Worm (Caenorhabditis elegans) whole organism, mixed stage, embryonic: Measurements from ENCODE around the gene C14C11.4.
A peak's percentile ranks its signal among the peaks of the same experiment; 100 is the strongest.

ENCODE experiments used
- bed-3 ChIP-seq: fragments of 200-800 bp; sonication (Bioruptor generic); optimal IDR thresholded peaks from 3 replicates; lab custom pipeline; 2018; ENCODE audit warnings: mild to moderate bottlenecking, missing genetic modification characterization, moderate library complexity, missing compliant biosample characterization
- blmp-1 ChIP-seq: fragments of 150-350 bp; optimal IDR thresholded peaks from 2 replicates; lab custom pipeline; 2014; ENCODE audit warnings: missing biosample characterization, missing genetic modification characterization
- ceh-43 ChIP-seq: fragments of 200-800 bp; sonication (Bioruptor generic); optimal IDR thresholded peaks from 2 replicates; lab custom pipeline; 2018; ENCODE audit warnings: mild to moderate bottlenecking, missing genetic modification characterization, moderate library complexity, missing compliant biosample characterization
- ces-1 ChIP-seq: fragments of 150-350 bp; optimal IDR thresholded peaks from 2 replicates; lab custom pipeline; 2014; ENCODE audit warnings: missing biosample characterization, missing genetic modification reagents, missing genetic modification characterization
- cnd-1 ChIP-seq: fragments of 200-800 bp; sonication (Bioruptor generic); optimal IDR thresholded peaks from 2 replicates; lab custom pipeline; 2018; ENCODE audit warnings: mild to moderate bottlenecking, missing genetic modification characterization, missing compliant biosample characterization
- drap-1 ChIP-seq: fragments of 200-800 bp; sonication (Bioruptor generic); optimal IDR thresholded peaks from 3 replicates; lab custom pipeline; 2018; ENCODE audit warnings: mild to moderate bottlenecking, missing genetic modification characterization, missing compliant biosample characterization
- elt-1 ChIP-seq: sonication (generic microtip); optimal IDR thresholded peaks from 2 replicates; lab custom pipeline; 2017; ENCODE audit warnings: missing genetic modification characterization, mild to moderate bottlenecking, missing compliant biosample characterization, antibody characterized with exemption, moderate library complexity, borderline replicate concordance; ENCODE audit not compliant: insufficient read depth
- elt-3 ChIP-seq: fragments of 150-350 bp; optimal IDR thresholded peaks from 2 replicates; lab custom pipeline; 2014; ENCODE audit warnings: missing biosample characterization, missing genetic modification characterization
- flh-1 ChIP-seq: fragments of 200-800 bp; sonication (Bioruptor generic); optimal IDR thresholded peaks from 2 replicates; lab custom pipeline; 2018; ENCODE audit warnings: mild to moderate bottlenecking, missing genetic modification characterization, moderate library complexity, missing compliant biosample characterization
- ham-2 ChIP-seq: fragments of 200-800 bp; sonication (Bioruptor generic); optimal IDR thresholded peaks from 2 replicates; lab custom pipeline; 2018; ENCODE audit warnings: mild to moderate bottlenecking, missing genetic modification characterization, missing compliant biosample characterization
- hlh-1 ChIP-seq: fragments of 150-350 bp; optimal IDR thresholded peaks from 2 replicates; lab custom pipeline; 2014; ENCODE audit warnings: missing biosample characterization, missing genetic modification reagents, missing genetic modification characterization
- lin-32 ChIP-seq: fragments of 200-800 bp; sonication (Bioruptor generic); optimal IDR thresholded peaks from 2 replicates; lab custom pipeline; 2018; ENCODE audit warnings: mild to moderate bottlenecking, missing genetic modification characterization, missing compliant biosample characterization
- lsy-2 ChIP-seq: fragments of 150-350 bp; optimal IDR thresholded peaks from 2 replicates; lab custom pipeline; 2014; ENCODE audit warnings: missing biosample characterization, missing genetic modification characterization
- mep-1 ChIP-seq: fragments of 150-350 bp; optimal IDR thresholded peaks from 2 replicates; lab custom pipeline; 2017; ENCODE audit warnings: missing biosample characterization, missing genetic modification reagents, missing genetic modification characterization, inconsistent platforms
- nhr-237 ChIP-seq: fragments of 150-350 bp; optimal IDR thresholded peaks from 2 replicates; lab custom pipeline; 2014; ENCODE audit warnings: missing biosample characterization, missing genetic modification characterization
- nhr-76 ChIP-seq: sonication (generic microtip); optimal IDR thresholded peaks from 2 replicates; lab custom pipeline; 2017; ENCODE audit warnings: missing biosample characterization, missing genetic modification characterization
- pha-4 ChIP-seq: fragments of 150-350 bp; optimal IDR thresholded peaks from 2 replicates; lab custom pipeline; 2018; ENCODE audit warnings: missing biosample characterization, missing genetic modification reagents, missing genetic modification characterization
- sem-2 ChIP-seq: fragments of 200-800 bp; sonication (Bioruptor generic); optimal IDR thresholded peaks from 2 replicates; lab custom pipeline; 2018; ENCODE audit warnings: mild to moderate bottlenecking, missing genetic modification characterization, missing compliant biosample characterization
- snpc-4 ChIP-seq: fragments of 150-350 bp; optimal IDR thresholded peaks from 2 replicates; lab custom pipeline; 2014; ENCODE audit warnings: missing biosample characterization, missing genetic modification characterization
- sptf-1 ChIP-seq: sonication (generic microtip); optimal IDR thresholded peaks from 2 replicates; lab custom pipeline; 2017; ENCODE audit warnings: mild to moderate bottlenecking, missing genetic modification characterization, moderate library complexity, missing compliant biosample characterization
- unc-39 ChIP-seq: fragments of 150-350 bp; optimal IDR thresholded peaks from 2 replicates; lab custom pipeline; 2014; ENCODE audit warnings: missing biosample characterization, missing genetic modification characterization
- zip-8 ChIP-seq: fragments of 150-350 bp; optimal IDR thresholded peaks from 2 replicates; lab custom pipeline; 2014; ENCODE audit warnings: missing biosample characterization, missing genetic modification characterization

C14C11.4 gene

DNA sequence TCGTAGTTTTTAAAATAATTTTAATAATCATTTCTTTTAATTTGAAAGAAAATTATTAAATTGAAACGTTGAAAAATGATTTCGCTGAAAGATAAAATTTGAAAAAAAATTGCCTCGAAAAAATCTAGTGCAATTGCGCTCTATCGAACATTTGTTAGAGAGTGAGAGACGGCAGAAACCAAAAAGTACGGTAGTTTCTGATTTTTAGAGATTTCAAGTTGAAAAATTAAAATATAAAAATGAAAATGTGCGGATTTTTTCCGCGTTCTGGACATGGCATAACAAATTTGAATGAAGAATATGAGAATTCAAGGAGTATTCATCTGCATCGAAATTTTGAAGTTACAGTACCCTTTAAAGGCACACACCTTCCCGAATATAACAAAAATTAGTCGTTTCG is 28.0 kb upstream of the C14C11.4 start:
- TF ChIP-seq lsy-2 (tag; lab: Kevin White, UChicago) (peak; percentile 52), drap-1 (no peak), cnd-1 (no peak), mep-1 (tag; lab: Kevin White, UChicago) (peak; percentile 10), blmp-1 (tag; lab: Kevin White, UChicago) (no peak)

DNA sequence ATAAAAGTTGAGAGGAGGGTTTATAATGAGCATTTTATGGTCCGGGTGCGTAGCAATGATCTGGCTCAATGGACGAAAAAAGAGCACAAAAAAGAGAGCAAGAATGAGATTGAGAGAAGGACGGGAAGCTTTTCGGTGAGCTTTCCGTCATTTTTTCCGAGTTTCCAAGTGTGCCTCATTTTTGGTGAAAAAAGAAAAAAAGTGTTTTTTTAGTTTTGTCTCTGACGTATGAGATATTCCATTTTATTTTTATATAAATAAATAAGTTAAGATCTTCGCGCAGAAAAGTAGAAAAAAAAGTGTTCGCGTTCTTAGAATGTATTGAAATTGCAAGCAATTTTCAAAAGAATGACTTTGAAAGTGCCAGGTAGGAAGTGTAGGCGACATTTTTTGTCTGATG is 27.4 kb upstream of the C14C11.4 start, which contains the start of gene memb-2:
Gene memb-2, minus strand, starts transcription at position 101 of the 400 bp plus-strand sequence.
- TF ChIP-seq lin-32 (GFP tag; lab: Kevin White, UChicago) (no peak), flh-1 (GFP tag; lab: Kevin White, UChicago) (no peak), hlh-1 (tag; lab: Kevin White, UChicago) (no peak), snpc-4 (no peak), nhr-237 (tag; lab: Kevin White, UChicago) (no peak), sem-2 (no peak)

DNA sequence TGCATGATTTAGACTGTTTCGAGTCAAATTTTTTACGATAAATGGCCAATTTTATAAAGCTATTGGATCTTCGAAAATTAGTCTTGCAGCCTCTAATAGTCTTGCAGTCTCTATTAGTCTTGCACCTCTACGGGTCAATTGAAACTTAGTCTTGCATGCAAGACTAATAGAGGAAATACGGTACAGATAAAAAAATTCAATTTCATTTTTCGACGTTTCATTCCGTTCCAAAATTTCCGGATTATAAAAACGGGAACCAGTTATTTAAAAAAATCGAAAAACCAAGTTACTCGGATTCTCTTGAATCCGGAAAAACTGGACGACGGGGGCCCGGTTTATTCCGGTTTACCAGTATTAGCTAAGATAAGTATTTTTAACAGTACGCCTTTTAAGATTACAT is 26.0 kb upstream of the C14C11.4 start, which contains the start of gene M03E7.1:
Gene M03E7.1, plus strand, starts transcription at position 301 of the 400 bp plus-strand sequence.
- TF ChIP-seq mep-1 (tag; lab: Kevin White, UChicago) (no peak), sem-2 (no peak)

DNA sequence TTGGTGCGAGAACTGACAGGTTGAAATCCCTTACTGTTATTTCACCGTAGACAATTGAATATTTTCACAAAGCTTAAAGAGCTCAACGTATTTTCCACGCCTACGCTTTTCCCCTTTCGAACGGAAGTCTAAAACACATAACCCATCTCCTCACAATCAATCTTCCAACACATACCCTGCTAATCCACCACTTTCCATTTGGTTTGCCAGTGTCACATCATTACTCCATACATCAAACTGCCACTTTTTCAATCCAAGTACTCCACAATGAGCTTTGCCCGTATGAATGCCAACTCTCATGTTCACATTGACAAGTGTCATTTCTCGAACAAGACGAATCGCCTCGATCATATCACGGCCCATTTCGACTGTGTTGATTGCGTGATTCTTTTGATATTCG is 19.4 kb upstream of the C14C11.4 start:
- TF ChIP-seq nhr-237 (tag; lab: Kevin White, UChicago) (no peak), elt-3 (tag; lab: Kevin White, UChicago) (no peak)

DNA sequence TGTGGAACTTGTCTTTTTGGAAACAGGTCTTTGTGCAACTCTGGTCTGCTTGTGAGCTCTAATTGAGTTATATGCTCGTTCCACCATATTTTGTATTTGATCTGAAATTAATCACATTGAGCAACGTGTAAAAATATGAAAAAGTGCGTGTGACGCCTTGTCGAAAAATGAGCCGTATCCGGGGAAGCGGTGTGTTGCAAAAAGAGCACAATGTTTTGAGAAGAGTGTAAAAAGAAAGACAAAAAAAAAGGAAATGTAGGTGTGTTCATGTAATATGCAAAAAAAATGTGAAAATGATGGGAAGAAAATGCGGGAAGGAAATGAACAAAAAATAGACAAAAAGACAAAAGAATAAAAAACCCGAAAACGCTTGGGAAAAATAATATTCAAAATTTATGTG is 16.6 kb upstream of the C14C11.4 start, which contains the start of gene acy-4:
Gene acy-4, minus strand, starts transcription at position 101 of the 400 bp plus-strand sequence.
- TF ChIP-seq ceh-43 (GFP tag; lab: Kevin White, UChicago), result no peak

DNA sequence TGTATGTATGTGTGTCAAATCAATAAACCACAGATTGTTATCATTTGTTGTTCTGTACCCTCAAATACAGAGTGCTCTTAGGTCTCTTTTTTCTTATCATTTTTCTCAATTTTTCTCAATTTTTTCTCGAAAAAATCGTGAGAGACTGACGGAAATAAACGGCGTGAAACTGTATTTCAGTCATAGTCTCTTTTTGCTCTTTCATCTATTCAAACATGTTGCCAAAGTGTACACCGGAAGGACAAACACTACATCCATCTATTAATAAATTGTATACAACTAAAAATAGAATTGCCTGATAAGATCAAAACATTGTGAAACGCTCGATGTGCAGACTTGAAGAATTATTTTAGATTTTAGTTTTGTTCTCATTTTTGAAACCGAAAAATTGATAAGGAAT is 13.0 kb upstream of the C14C11.4 start:
- TF ChIP-seq lsy-2 (tag; lab: Kevin White, UChicago), result no peak
- no peak for TF ChIP-seq bed-3 (GFP tag; lab: Kevin White, UChicago)
- no peak for TF ChIP-seq ceh-43 (GFP tag; lab: Kevin White, UChicago)
- TF ChIP-seq sem-2, result no peak
- no peak for TF ChIP-seq unc-39
- TF ChIP-seq sptf-1 (tag; lab: Kevin White, UChicago), result no peak
- no peak for TF ChIP-seq pha-4 (tag; lab: Kevin White, UChicago)
- no peak for TF ChIP-seq ham-2 (GFP tag; lab: Kevin White, UChicago)
- no peak for TF ChIP-seq blmp-1 (tag; lab: Kevin White, UChicago)

DNA sequence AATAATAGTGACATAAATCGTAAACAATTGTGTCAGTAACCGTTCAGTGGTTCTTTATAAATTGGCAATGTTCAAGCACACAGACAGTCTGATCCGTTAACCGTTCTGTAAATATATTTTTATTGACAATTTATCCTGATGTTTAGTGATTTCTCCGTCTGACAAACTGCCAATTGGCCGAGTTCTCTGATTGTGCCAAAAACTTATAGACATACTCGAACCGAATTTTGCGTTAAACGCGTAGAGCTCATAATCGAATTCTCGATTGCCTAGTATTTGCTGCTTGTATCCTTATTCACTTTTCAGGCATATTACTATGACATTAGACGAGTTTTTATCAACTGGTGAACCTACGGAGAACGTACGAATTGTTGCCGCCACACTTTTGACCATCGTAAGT is 3.2 kb upstream of the C14C11.4 start, which contains the start of gene srx-117:
Gene srx-117, plus strand, starts transcription at position 301 of the 400 bp plus-strand sequence.
- no peak for TF ChIP-seq ham-2 (GFP tag; lab: Kevin White, UChicago)
- TF ChIP-seq, all 35 proteins: peak for 0

DNA sequence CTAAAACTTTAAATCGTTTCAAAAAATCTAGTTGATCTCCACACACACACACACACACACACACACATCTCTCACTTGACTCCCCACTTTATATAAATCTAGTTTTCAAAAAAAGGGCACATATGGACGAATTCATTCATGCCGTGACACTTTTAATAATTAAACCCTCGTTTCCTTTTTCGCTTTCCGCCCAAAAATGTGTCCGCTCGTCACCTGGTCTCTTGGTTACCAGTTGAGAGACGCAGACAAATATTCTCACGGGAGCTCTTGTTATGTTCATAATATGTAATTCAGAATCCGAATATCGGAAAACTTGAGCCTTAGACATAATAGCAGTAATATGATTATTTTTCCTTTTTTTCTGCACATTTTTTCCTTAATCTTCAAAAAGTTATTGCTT is 4.5 kb downstream of the C14C11.4 start:
- TF ChIP-seq ceh-43 (GFP tag; lab: Kevin White, UChicago) (no peak), ces-1 (peak; percentile 3)
- TF ChIP-seq, all 35 proteins: peak for 1

DNA sequence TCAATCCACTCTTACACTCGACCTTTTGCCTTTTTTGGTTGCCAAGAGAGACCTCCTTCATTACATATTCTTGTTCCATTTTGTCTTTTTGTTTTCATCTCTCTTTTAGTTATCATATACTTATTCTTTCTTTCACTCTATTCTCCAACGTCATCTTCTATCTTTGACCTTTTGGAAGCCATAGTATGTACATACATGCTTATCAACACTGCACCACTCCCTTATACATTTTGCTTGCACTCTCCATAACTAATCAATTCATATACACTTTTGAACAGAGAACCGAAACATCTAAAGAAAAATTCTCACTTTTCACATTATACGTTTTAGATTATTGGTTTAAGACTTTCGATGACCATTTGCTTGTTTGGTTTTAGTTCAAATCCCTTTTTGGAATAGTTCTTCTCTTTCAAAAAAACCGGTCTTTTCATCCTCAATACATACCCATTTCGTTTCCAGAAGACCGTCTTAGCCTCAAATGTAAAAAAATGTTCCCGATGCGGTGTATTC is 6.6 kb downstream of the C14C11.4 start, which contains the start of gene hex-2:
Gene hex-2, plus strand, starts transcription at position 460 of the 510 bp plus-strand sequence.
- TF ChIP-seq sptf-1 (tag; lab: Kevin White, UChicago), result no peak
- TF ChIP-seq zip-8 (tag; lab: Kevin White, UChicago), result no peak
- TF ChIP-seq elt-1 (tag; lab: Kevin White, UChicago), result no peak
- TF ChIP-seq ceh-43 (GFP tag; lab: Kevin White, UChicago), result no peak
- TF ChIP-seq nhr-76, result no peak
- no peak for TF ChIP-seq hlh-1 (tag; lab: Kevin White, UChicago)
